Worm (Caenorhabditis elegans): ENCODE data around the gene ZK512.1.

- TF ChIP-seq him-1 (tag; optimal IDR thresholded peaks at IDR 0.05) (no peak), W03F9.2 (tag; optimal IDR thresholded peaks at IDR 0.05) (no peak)
Observed at ce11 chrIII:9080127-9080526, 34.6 kb upstream of the ZK512.1 start.
